Fruit fly (Drosophila melanogaster): ENCODE measurements around the gene CG46427.

DNA sequence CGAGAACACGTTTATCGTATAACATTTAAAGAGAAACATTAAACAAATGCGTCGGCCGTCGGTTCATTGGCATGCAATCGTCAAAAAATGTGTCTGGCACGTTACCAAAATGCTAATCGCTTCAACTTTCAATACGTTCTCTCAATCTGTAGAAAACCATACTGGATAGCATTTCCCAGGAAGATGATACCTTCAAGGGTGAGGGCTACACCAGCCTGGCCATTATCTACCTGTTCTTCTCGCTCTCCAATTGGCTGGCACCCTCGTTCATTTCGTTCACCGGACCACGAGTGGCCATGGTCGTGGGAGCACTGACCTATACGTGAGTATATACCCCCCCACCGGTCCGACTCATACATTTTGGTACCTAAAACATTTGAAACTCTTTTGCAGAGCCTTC, 15.6 kb upstream of the CG46427 start:
- TF ChIP-seq CG7045 (GFP tag; optimal IDR thresholded peaks at IDR 0.05), result no peak
- TF ChIP-seq kay (GFP tag; ENCODE audit: borderline replicate concordance), result no peak
- TF ChIP-seq CG1620 (GFP tag; optimal IDR thresholded peaks at IDR 0.05), result no peak
- TF ChIP-seq Crg-1 (GFP tag; optimal IDR thresholded peaks at IDR 0.05), result no peak
- TF ChIP-seq CG7101 (tag; optimal IDR thresholded peaks at IDR 0.05), result no peak
- no peak for TF ChIP-seq Clk (GFP tag; optimal IDR thresholded peaks at IDR 0.05)
- no peak for TF ChIP-seq CG33017 (tag; optimal IDR thresholded peaks at IDR 0.05)
- no peak for TF ChIP-seq CG12768 (GFP tag; optimal IDR thresholded peaks at IDR 0.05)
- TF ChIP-seq ovo (GFP tag; optimal IDR thresholded peaks at IDR 0.05), result no peak
- TF ChIP-seq toe (GFP tag; optimal IDR thresholded peaks at IDR 0.05), result no peak
- TF ChIP-seq tj (GFP tag; optimal IDR thresholded peaks at IDR 0.05), result no peak

Measured in whole organism, adult.